Fruit fly (Drosophila melanogaster): ENCODE data around the gene Prosbeta3.

Prosbeta3 gene

DNA sequence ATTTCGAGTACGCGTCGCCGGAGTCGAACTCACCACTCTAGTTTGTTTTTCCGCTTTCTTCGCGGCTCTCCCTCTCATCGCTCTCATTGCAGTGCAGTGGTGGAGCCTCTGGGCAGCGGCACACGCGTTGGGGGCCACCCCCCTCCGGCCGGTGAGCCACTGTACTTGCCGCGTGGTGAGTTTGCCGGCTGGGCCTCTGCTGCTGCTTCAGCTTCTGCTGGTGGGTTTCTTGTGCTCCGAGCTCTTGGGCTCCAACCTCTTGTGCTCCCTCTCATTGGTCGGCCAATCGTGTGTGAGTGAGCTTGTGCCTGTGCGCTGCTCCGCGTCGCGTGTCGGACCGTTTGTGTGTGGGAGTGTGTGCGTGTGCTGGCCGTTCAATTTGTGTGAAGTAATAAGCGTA, 47.0 kb upstream of the Prosbeta3 start (continued):
- peak in 1 of 2 experiments; percentile 18 for TF ChIP-seq Hr78 (GFP tag; optimal IDR thresholded peaks at IDR 0.05)
- TF ChIP-seq tgo (GFP tag; IDR thresholded peaks at IDR 0.05): no peak
- TF ChIP-seq sob (GFP tag; IDR thresholded peaks at IDR 0.05): no peak
- no peak for TF ChIP-seq rib (GFP tag; IDR thresholded peaks at IDR 0.05)
- TF ChIP-seq slou (GFP tag; optimal IDR thresholded peaks at IDR 0.05): no peak
- no peak for TF ChIP-seq lola (GFP tag; optimal IDR thresholded peaks at IDR 0.05)
- TF ChIP-seq croc (GFP tag; conservative IDR thresholded peaks at IDR 0.05): no peak
- TF ChIP-seq disco-r (GFP tag; optimal IDR thresholded peaks at IDR 0.05): no peak
- TF ChIP-seq hkb (optimal IDR thresholded peaks at IDR 0.05): no peak
- TF ChIP-seq hkb (GFP tag; IDR thresholded peaks at IDR 0.05): no peak
- TF ChIP-seq ci (GFP tag; IDR thresholded peaks at IDR 0.05): no peak
- TF ChIP-seq tna (GFP tag; IDR thresholded peaks at IDR 0.05; ENCODE audit: partially characterized antibody): no peak
- TF ChIP-seq Ada2b (GFP tag; IDR thresholded peaks at IDR 0.05): no peak
- TF ChIP-seq peb (GFP tag; IDR thresholded peaks at IDR 0.05): no peak
- TF ChIP-seq CG14667 (GFP tag; IDR thresholded peaks at IDR 0.05): no peak
- no peak for TF ChIP-seq Poxn (GFP tag; IDR thresholded peaks at IDR 0.05)
- no peak for TF ChIP-seq Oaz (GFP tag; IDR thresholded peaks at IDR 0.05)
- peak; percentile 18 for TF ChIP-seq Atf-2 (GFP tag; optimal IDR thresholded peaks at IDR 0.05)
- peak; percentile 61 for TF ChIP-seq CG17829 (tag; optimal IDR thresholded peaks at IDR 0.05)
- peak; percentile 73 for TF ChIP-seq jumu (GFP tag; optimal IDR thresholded peaks at IDR 0.05)
- TF ChIP-seq p53 (GFP tag; optimal IDR thresholded peaks at IDR 0.05): no peak
- TF ChIP-seq lov (optimal IDR thresholded peaks at IDR 0.05): no peak
- TF ChIP-seq lov (GFP tag; IDR thresholded peaks at IDR 0.05): no peak
- TF ChIP-seq bab2 (GFP tag; optimal IDR thresholded peaks at IDR 0.05): peak; percentile 19
- no peak for TF ChIP-seq HLH3B (GFP tag; IDR thresholded peaks at IDR 0.05)
- peak; percentile 74 for TF ChIP-seq mam (GFP tag; optimal IDR thresholded peaks at IDR 0.05)
- no peak for TF ChIP-seq wdn (GFP tag; IDR thresholded peaks at IDR 0.05)
- no peak for TF ChIP-seq Stat92E (GFP tag; optimal IDR thresholded peaks at IDR 0.05)
- TF ChIP-seq amos (GFP tag; IDR thresholded peaks at IDR 0.05; ENCODE audit: partially characterized antibody): no peak
- no peak for TF ChIP-seq Dp (GFP tag; optimal IDR thresholded peaks at IDR 0.05)
- no peak for TF ChIP-seq dati (GFP tag; IDR thresholded peaks at IDR 0.05)
- no peak for TF ChIP-seq CG15011 (GFP tag; optimal IDR thresholded peaks at IDR 0.05)
- no peak for TF ChIP-seq CG17912 (GFP tag; optimal IDR thresholded peaks at IDR 0.05)
- TF ChIP-seq Dek (tag; optimal IDR thresholded peaks at IDR 0.05): peak; percentile 72
- TF ChIP-seq CG8281 (tag; optimal IDR thresholded peaks at IDR 0.05): no peak
- no peak for TF ChIP-seq CG32532 (GFP tag; IDR thresholded peaks at IDR 0.05)
- no peak for TF ChIP-seq en (GFP tag; optimal IDR thresholded peaks at IDR 0.05)
- TF ChIP-seq gro (GFP tag; optimal IDR thresholded peaks at IDR 0.05): peak; percentile 73
- TF ChIP-seq HLH54F (GFP tag; optimal IDR thresholded peaks at IDR 0.05): peak; percentile 51
- TF ChIP-seq odd (GFP tag; optimal IDR thresholded peaks at IDR 0.05): no peak
- TF ChIP-seq al (GFP tag; IDR thresholded peaks at IDR 0.05): no peak
- no peak for TF ChIP-seq Ptx1 (GFP tag; IDR thresholded peaks at IDR 0.05)
- TF ChIP-seq mld (GFP tag; IDR thresholded peaks at IDR 0.05; ENCODE audit: partially characterized antibody): no peak
- no peak for TF ChIP-seq Ravus (GFP tag; IDR thresholded peaks at IDR 0.05)
- no peak for TF ChIP-seq row (GFP tag; IDR thresholded peaks at IDR 0.05)
- TF ChIP-seq CG17359 (tag; optimal IDR thresholded peaks at IDR 0.05): peak; percentile 48
- peak; percentile 91 for TF ChIP-seq CG12769 (tag; optimal IDR thresholded peaks at IDR 0.05)
- TF ChIP-seq H15 (GFP tag; IDR thresholded peaks at IDR 0.05): no peak
- TF ChIP-seq crol (GFP tag; IDR thresholded peaks at IDR 0.05): no peak
- TF ChIP-seq NK7.1 (GFP tag; optimal IDR thresholded peaks at IDR 0.05): peak; percentile 39
- TF ChIP-seq kay (GFP tag; optimal IDR thresholded peaks at IDR 0.05): peak; percentile 82
- no peak for TF ChIP-seq nerfin-1 (tag; optimal IDR thresholded peaks at IDR 0.05)
- no peak for TF ChIP-seq H2.0 (GFP tag; IDR thresholded peaks at IDR 0.05)

Data from whole organism, embryonic.